Worm (Caenorhabditis elegans) whole organism, late embryonic: ENCODE results near the gene hrpu-2.

Experiments used
- K09A11.1 ChIP-seq: sonication (generic microtip); optimal IDR thresholded peaks from 2 replicates; lab custom pipeline; 2017; ENCODE audit warnings: antibody characterized with exemption, mild to moderate bottlenecking, missing genetic modification characterization, missing compliant biosample characterization; ENCODE audit not compliant: insufficient read depth
- ceh-19 ChIP-seq: fragments of 200-800 bp; sonication (Bioruptor generic); optimal IDR thresholded peaks from 2 replicates; lab custom pipeline; 2018; ENCODE audit warnings: mild to moderate bottlenecking, missing genetic modification characterization, missing compliant biosample characterization
- ceh-2 ChIP-seq: sonication (generic microtip); optimal IDR thresholded peaks from 2 replicates; lab custom pipeline; 2016; ENCODE audit warnings: missing genotype, missing genetic modification characterization, missing compliant biosample characterization
- ceh-22 ChIP-seq: sonication (generic microtip); optimal IDR thresholded peaks from 2 replicates; lab custom pipeline; 2017; ENCODE audit warnings: missing biosample characterization, missing genetic modification characterization
- ceh-31 ChIP-seq: sonication (generic microtip); optimal IDR thresholded peaks from 2 replicates; lab custom pipeline; 2016; ENCODE audit warnings: missing genetic modification characterization, missing compliant biosample characterization
- ceh-45 ChIP-seq: fragments of 200-800 bp; sonication (Bioruptor generic); IDR thresholded peaks from 2 replicates; pipeline ENCODE4 v1.3.6; 2022; ENCODE audit warnings: missing genetic modification reagents, missing genetic modification characterization, missing compliant biosample characterization
- ceh-48 ChIP-seq: sonication (generic microtip); optimal IDR thresholded peaks from 2 replicates; lab custom pipeline; 2016; ENCODE audit warnings: missing genetic modification characterization, inconsistent platforms, missing compliant biosample characterization
- che-1 ChIP-seq: sonication (generic microtip); optimal IDR thresholded peaks from 2 replicates; lab custom pipeline; 2016; ENCODE audit warnings: mild to moderate bottlenecking, missing genetic modification characterization, missing compliant biosample characterization
- dmd-4 ChIP-seq: sonication (generic microtip); optimal IDR thresholded peaks from 2 replicates; lab custom pipeline; 2016; ENCODE audit warnings: borderline replicate concordance, missing genetic modification characterization, missing compliant biosample characterization
- dve-1 ChIP-seq: sonication (generic microtip); optimal IDR thresholded peaks from 2 replicates; lab custom pipeline; 2017; ENCODE audit warnings: antibody characterized with exemption, mild to moderate bottlenecking, missing genetic modification characterization, missing compliant biosample characterization
- elt-2 ChIP-seq: sonication (generic microtip); optimal IDR thresholded peaks from 2 replicates; lab custom pipeline; 2016; ENCODE audit warnings: missing genetic modification reagents, missing genetic modification characterization, missing compliant biosample characterization
- elt-4 ChIP-seq: sonication (generic microtip); optimal IDR thresholded peaks from 2 replicates; lab custom pipeline; 2016; ENCODE audit warnings: missing genetic modification characterization, missing compliant biosample characterization
- ets-4 ChIP-seq: sonication (generic microtip); optimal IDR thresholded peaks from 2 replicates; lab custom pipeline; 2016; ENCODE audit warnings: missing genetic modification characterization, missing compliant biosample characterization
- eyg-1 ChIP-seq: sonication (generic microtip); optimal IDR thresholded peaks from 2 replicates; lab custom pipeline; 2016; ENCODE audit warnings: missing genotype, missing genetic modification characterization, missing compliant biosample characterization
- hlh-15 ChIP-seq: sonication (generic microtip); optimal IDR thresholded peaks from 2 replicates; lab custom pipeline; 2016; ENCODE audit warnings: missing genetic modification characterization, missing compliant biosample characterization
- hlh-30 ChIP-seq: sonication (generic microtip); optimal IDR thresholded peaks from 2 replicates; lab custom pipeline; 2017; ENCODE audit warnings: antibody characterized with exemption, missing genetic modification characterization, missing compliant biosample characterization; ENCODE audit not compliant: insufficient read depth
- hlh-6 ChIP-seq: sonication (generic microtip); optimal IDR thresholded peaks from 2 replicates; lab custom pipeline; 2016; ENCODE audit warnings: missing genotype, missing genetic modification characterization, missing compliant biosample characterization
- lim-6 ChIP-seq: sonication (generic microtip); optimal IDR thresholded peaks from 2 replicates; lab custom pipeline; 2016; ENCODE audit warnings: missing genetic modification characterization, missing compliant biosample characterization
- madf-2 ChIP-seq: sonication (generic microtip); optimal IDR thresholded peaks from 2 replicates; lab custom pipeline; 2017; ENCODE audit warnings: missing genetic modification characterization, missing compliant biosample characterization
- mec-3 ChIP-seq: sonication (generic microtip); optimal IDR thresholded peaks from 2 replicates; lab custom pipeline; 2016; ENCODE audit warnings: borderline replicate concordance, missing genetic modification characterization, missing compliant biosample characterization
- nfya-1 ChIP-seq: sonication (generic microtip); optimal IDR thresholded peaks from 2 replicates; lab custom pipeline; 2017; ENCODE audit warnings: missing genetic modification characterization, mild to moderate bottlenecking, missing compliant biosample characterization, antibody characterized with exemption, moderate library complexity
- nhr-11 ChIP-seq: fragments of 150-350 bp; optimal IDR thresholded peaks from 2 replicates; lab custom pipeline; 2014; ENCODE audit warnings: missing biosample characterization, missing genetic modification characterization
- nhr-232 ChIP-seq: sonication (generic microtip); optimal IDR thresholded peaks from 2 replicates; lab custom pipeline; 2016; ENCODE audit warnings: missing genetic modification characterization, missing compliant biosample characterization
- npax-4 ChIP-seq: sonication (generic microtip); optimal IDR thresholded peaks from 2 replicates; lab custom pipeline; 2016; ENCODE audit warnings: missing genetic modification characterization, missing compliant biosample characterization
- odd-2 ChIP-seq: sonication (generic microtip); optimal IDR thresholded peaks from 2 replicates; lab custom pipeline; 2017; ENCODE audit warnings: antibody characterized with exemption, mild to moderate bottlenecking, missing genetic modification characterization, missing compliant biosample characterization
- pha-2 ChIP-seq: sonication (generic microtip); optimal IDR thresholded peaks from 2 replicates; lab custom pipeline; 2017; ENCODE audit warnings: mild to moderate bottlenecking, missing genetic modification characterization, missing compliant biosample characterization
- pha-4 ChIP-seq: fragments of 150-350 bp; optimal IDR thresholded peaks from 2 replicates; lab custom pipeline; 2018; ENCODE audit warnings: missing biosample characterization, missing genetic modification reagents, missing genetic modification characterization
- pros-1 ChIP-seq: fragments of 150-350 bp; optimal IDR thresholded peaks from 2 replicates; lab custom pipeline; 2014; ENCODE audit warnings: missing biosample characterization, missing genetic modification reagents, missing genetic modification characterization
- ref-2 ChIP-seq: sonication (generic microtip); optimal IDR thresholded peaks from 2 replicates; lab custom pipeline; 2016; ENCODE audit warnings: missing genetic modification characterization, missing compliant biosample characterization
- sox-4 ChIP-seq: sonication (generic microtip); optimal IDR thresholded peaks from 2 replicates; lab custom pipeline; 2017; ENCODE audit warnings: mild to moderate bottlenecking, missing genetic modification characterization, inconsistent platforms, missing compliant biosample characterization
- tbx-2 ChIP-seq: sonication (generic microtip); optimal IDR thresholded peaks from 2 replicates; lab custom pipeline; 2016; ENCODE audit warnings: missing genetic modification characterization, missing compliant biosample characterization
- tbx-7 ChIP-seq: sonication (generic microtip); optimal IDR thresholded peaks from 2 replicates; lab custom pipeline; 2016; ENCODE audit warnings: missing genotype, missing genetic modification characterization, missing compliant biosample characterization
- unc-3 ChIP-seq, 2 experiments: fragments of 200-800 bp in 1 of 2; sonication (Bioruptor generic) in 1 of 2; sonication (generic microtip) in 1 of 2; conservative IDR thresholded peaks in 1 of 2; optimal IDR thresholded peaks in 1 of 2; 2 replicates each; pipeline versions ENCODE4 v1.3.6 to Lab custom; 2016 to 2022; ENCODE audit warnings: missing compliant biosample characterization in 2 of 2, missing genetic modification characterization in 2 of 2, missing genetic modification reagents in 1 of 2
- unc-42 ChIP-seq: sonication (generic microtip); optimal IDR thresholded peaks from 2 replicates; lab custom pipeline; 2016; ENCODE audit warnings: missing genotype, missing genetic modification characterization, missing compliant biosample characterization
- unc-55 ChIP-seq: sonication (generic microtip); optimal IDR thresholded peaks from 2 replicates; lab custom pipeline; 2017; ENCODE audit warnings: missing biosample characterization, missing genetic modification reagents, missing genetic modification characterization
- unc-86 ChIP-seq: sonication (generic microtip); optimal IDR thresholded peaks from 2 replicates; lab custom pipeline; 2016; ENCODE audit warnings: missing genetic modification characterization, missing compliant biosample characterization
- zip-5 ChIP-seq: sonication (generic microtip); optimal IDR thresholded peaks from 2 replicates; lab custom pipeline; 2016; ENCODE audit warnings: missing genetic modification characterization, missing compliant biosample characterization

Gene hrpu-2

ce11 chrIV:2177545-2177944 lies at the start of gene hrpu-2:
hrpu-2 (plus strand) TSS chrIV:2177896.
- no peak for TF ChIP-seq ref-2 (tag; lab: Kevin White, UChicago)
- peak; percentile 62 for TF ChIP-seq nfya-1 (tag; lab: Kevin White, UChicago)
- peak; percentile 51 for TF ChIP-seq hlh-30
- TF ChIP-seq ceh-2: no peak
- TF ChIP-seq unc-3 (GFP tag; conservative IDR thresholded peaks at IDR 0.05; lab: Robert Waterston, UW): no peak
- no peak for TF ChIP-seq unc-3 (tag; optimal IDR thresholded peaks at IDR 0.05; lab: Kevin White, UChicago)
- no peak for TF ChIP-seq dmd-4 (tag; lab: Kevin White, UChicago)
- peak; percentile 32 for TF ChIP-seq tbx-2
- TF ChIP-seq nhr-232 (tag; lab: Kevin White, UChicago): no peak
- no peak for TF ChIP-seq ceh-45 (GFP tag; lab: Robert Waterston, UW)
- TF ChIP-seq eyg-1: no peak
- TF ChIP-seq tbx-7 (tag; lab: Kevin White, UChicago): no peak
- TF ChIP-seq unc-55: peak; percentile 56
- no peak for TF ChIP-seq lim-6 (tag; lab: Kevin White, UChicago)
- TF ChIP-seq mec-3 (tag; lab: Kevin White, UChicago): no peak
- peak; percentile 33 for TF ChIP-seq che-1 (tag; lab: Kevin White, UChicago)
- TF ChIP-seq elt-4: no peak
- TF ChIP-seq zip-5: no peak
- peak; percentile 58 for TF ChIP-seq ceh-48 (tag; lab: Kevin White, UChicago)
- no peak for TF ChIP-seq odd-2
- TF ChIP-seq npax-4 (tag; lab: Kevin White, UChicago): no peak
- peak; percentile 18 for TF ChIP-seq elt-2
- TF ChIP-seq madf-2: no peak
- TF ChIP-seq unc-42 (tag; lab: Kevin White, UChicago): peak; percentile 58
- no peak for TF ChIP-seq hlh-15 (tag; lab: Kevin White, UChicago)
- no peak for TF ChIP-seq ets-4 (tag; lab: Kevin White, UChicago)
- no peak for TF ChIP-seq pha-4
- TF ChIP-seq ceh-22 (tag; lab: Kevin White, UChicago): no peak
- TF ChIP-seq K09A11.1 (tag; lab: Kevin White, UChicago): no peak
- TF ChIP-seq sox-4 (tag; lab: Kevin White, UChicago): no peak
- TF ChIP-seq hlh-6 (tag; lab: Kevin White, UChicago): no peak
- TF ChIP-seq ceh-19 (GFP tag; lab: Kevin White, UChicago): no peak
- peak; percentile 55 for TF ChIP-seq ceh-31 (tag; lab: Kevin White, UChicago)
- peak; percentile 24 for TF ChIP-seq unc-86 (tag; lab: Kevin White, UChicago)
- TF ChIP-seq nhr-11: no peak
- no peak for TF ChIP-seq dve-1 (tag; lab: Kevin White, UChicago)
- peak; percentile 22 for TF ChIP-seq pha-2 (tag; lab: Kevin White, UChicago)
- TF ChIP-seq, all 69 proteins: peak for 11

DNA sequence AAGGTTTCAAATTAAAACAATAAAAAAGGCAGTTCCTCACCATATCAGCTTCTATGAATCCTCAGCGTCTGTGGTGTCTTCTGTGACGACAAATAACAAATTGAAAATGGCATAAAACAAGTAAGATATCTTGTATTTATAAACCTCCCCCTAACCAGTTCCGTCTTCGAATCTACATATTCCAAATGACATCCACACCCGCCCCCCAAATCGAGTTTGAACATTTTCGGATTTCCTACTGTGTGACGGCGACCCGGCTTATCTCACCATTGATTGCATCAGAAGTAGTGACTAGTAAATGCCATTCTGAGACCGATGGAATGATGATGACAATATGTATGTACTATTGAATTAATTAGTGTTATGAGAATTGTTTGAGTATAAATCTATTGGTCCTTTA lies 48.9 kb upstream of the hrpu-2 start, which contains the start of gene grl-20:
Gene grl-20, minus strand, starts transcription at position 101 of the 400 bp plus-strand sequence.
- TF ChIP-seq ceh-19 (GFP tag; lab: Kevin White, UChicago): no peak
- TF ChIP-seq lim-6 (tag; lab: Kevin White, UChicago): no peak
- TF ChIP-seq ceh-48 (tag; lab: Kevin White, UChicago): no peak
- no peak for TF ChIP-seq ceh-45 (GFP tag; lab: Robert Waterston, UW)

DNA sequence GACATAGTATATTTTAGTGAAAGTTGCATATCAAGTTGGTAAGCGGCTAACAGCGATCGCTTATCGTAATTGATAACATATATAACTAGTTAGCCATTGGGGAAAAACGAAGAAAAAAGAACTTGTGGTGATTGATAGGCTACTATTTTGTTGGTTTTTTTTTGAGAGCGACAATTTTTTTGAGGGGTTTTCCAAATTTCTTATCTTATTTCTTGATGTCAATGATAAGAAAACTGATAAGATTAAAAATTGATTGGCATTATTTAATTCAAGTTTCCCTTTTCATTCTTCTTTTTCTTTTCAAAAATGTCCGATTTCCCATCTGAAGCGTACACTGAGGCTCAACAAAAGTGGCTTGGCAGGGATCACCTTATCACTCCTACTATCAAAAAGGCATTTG lies 47.0 kb upstream of the hrpu-2 start, which contains the start of gene prmt-6:
Gene prmt-6, plus strand, starts transcription at position 252 of the 400 bp plus-strand sequence.
- TF ChIP-seq elt-2 (peak; percentile 80), pros-1 (no peak)
- TF ChIP-seq, all 69 proteins: peak for 1
